Worm (Caenorhabditis elegans) whole organism, L3 larva: ENCODE measurements around the gene ncap-1.

Experiments used
- R02D3.7 ChIP-seq: fragments of 150-350 bp; optimal IDR thresholded peaks from 2 replicates; lab custom pipeline; 2014; ENCODE audit warnings: missing biosample characterization, missing genetic modification characterization
- ZK546.5 ChIP-seq: sonication (generic microtip); optimal IDR thresholded peaks from 2 replicates; lab custom pipeline; 2017; ENCODE audit warnings: missing biosample characterization, missing genetic modification characterization
- aly-2 ChIP-seq: fragments of 150-350 bp; optimal IDR thresholded peaks from 2 replicates; lab custom pipeline; 2014; ENCODE audit warnings: missing biosample characterization, missing genetic modification characterization
- ama-1 ChIP-seq: fragments of 150-350 bp; optimal IDR thresholded peaks from 2 replicates; lab custom pipeline; 2018
- ceh-16 ChIP-seq: sonication (generic microtip); optimal IDR thresholded peaks from 2 replicates; lab custom pipeline; 2017; ENCODE audit warnings: missing biosample characterization, missing genetic modification characterization
- ceh-9 ChIP-seq: sonication (generic microtip); optimal IDR thresholded peaks from 2 replicates; lab custom pipeline; 2018; ENCODE audit warnings: missing biosample characterization, missing genetic modification characterization
- egl-5 ChIP-seq: fragments of 150-350 bp; optimal IDR thresholded peaks from 2 replicates; lab custom pipeline; 2017; ENCODE audit warnings: missing biosample characterization, missing genetic modification reagents, missing genetic modification characterization, inconsistent platforms
- elt-1 ChIP-seq: fragments of 150-350 bp; optimal IDR thresholded peaks from 2 replicates; lab custom pipeline; 2014; ENCODE audit warnings: missing biosample characterization, missing genetic modification characterization
- elt-2 ChIP-seq: sonication (generic microtip); optimal IDR thresholded peaks from 2 replicates; lab custom pipeline; 2016; ENCODE audit warnings: missing genetic modification reagents, mild to moderate bottlenecking, missing genetic modification characterization, missing compliant biosample characterization
- fkh-10 ChIP-seq: sonication (generic microtip); optimal IDR thresholded peaks from 2 replicates; lab custom pipeline; 2017; ENCODE audit warnings: missing biosample characterization, missing genetic modification reagents, missing genetic modification characterization
- fkh-2 ChIP-seq: fragments of 150-350 bp; optimal IDR thresholded peaks from 2 replicates; lab custom pipeline; 2014; ENCODE audit warnings: missing biosample characterization, missing genetic modification reagents, missing genetic modification characterization
- fos-1 ChIP-seq: fragments of 150-350 bp; optimal IDR thresholded peaks from 2 replicates; lab custom pipeline; 2014; ENCODE audit warnings: missing biosample characterization, missing genetic modification characterization
- hmg-11 ChIP-seq: sonication (generic microtip); optimal IDR thresholded peaks from 2 replicates; lab custom pipeline; 2016; ENCODE audit warnings: missing genetic modification characterization, missing compliant biosample characterization
- jun-1 ChIP-seq: fragments of 150-350 bp; optimal IDR thresholded peaks from 2 replicates; lab custom pipeline; 2014; ENCODE audit warnings: missing biosample characterization, missing genetic modification reagents, missing genetic modification characterization
- lin-15B ChIP-seq: fragments of 150-350 bp; optimal IDR thresholded peaks from 2 replicates; lab custom pipeline; 2014; ENCODE audit warnings: missing biosample characterization, missing genetic modification characterization
- lin-39 ChIP-seq: fragments of 150-350 bp; optimal IDR thresholded peaks from 2 replicates; lab custom pipeline; 2018; ENCODE audit warnings: missing biosample characterization, missing genetic modification reagents, missing genetic modification characterization
- lsy-12 ChIP-seq: sonication (generic microtip); optimal IDR thresholded peaks from 2 replicates; lab custom pipeline; 2016; ENCODE audit warnings: mild to moderate bottlenecking, missing genetic modification characterization, missing compliant biosample characterization
- mml-1 ChIP-seq: fragments of 150-350 bp; sonication (generic microtip); optimal IDR thresholded peaks from 3 replicates; lab custom pipeline; 2014; ENCODE audit warnings: missing biosample characterization, missing genetic modification characterization
- nfya-1 ChIP-seq: sonication (generic microtip); optimal IDR thresholded peaks from 2 replicates; lab custom pipeline; 2017; ENCODE audit warnings: missing genetic modification characterization, mild to moderate bottlenecking, missing compliant biosample characterization, antibody characterized with exemption, moderate library complexity; ENCODE audit not compliant: insufficient read depth
- nhr-11 ChIP-seq: fragments of 150-350 bp; optimal IDR thresholded peaks from 2 replicates; lab custom pipeline; 2014; ENCODE audit warnings: missing biosample characterization, missing genetic modification characterization
- nhr-23 ChIP-seq: fragments of 150-350 bp; optimal IDR thresholded peaks from 2 replicates; lab custom pipeline; 2014; ENCODE audit warnings: missing biosample characterization, missing genetic modification reagents, missing genetic modification characterization
- nhr-237 ChIP-seq: fragments of 150-350 bp; optimal IDR thresholded peaks from 2 replicates; lab custom pipeline; 2014; ENCODE audit warnings: missing biosample characterization, missing genetic modification characterization
- nhr-25 ChIP-seq: sonication (generic microtip); optimal IDR thresholded peaks from 2 replicates; lab custom pipeline; 2017; ENCODE audit warnings: missing biosample characterization, missing genetic modification characterization
- nhr-28 ChIP-seq: fragments of 150-350 bp; optimal IDR thresholded peaks from 2 replicates; lab custom pipeline; 2014; ENCODE audit warnings: missing biosample characterization, missing genetic modification characterization
- nhr-43 ChIP-seq: sonication (generic microtip); optimal IDR thresholded peaks from 2 replicates; lab custom pipeline; 2016; ENCODE audit warnings: mild to moderate bottlenecking, missing genetic modification characterization, missing compliant biosample characterization; ENCODE audit not compliant: poor library complexity, severe bottlenecking
- nhr-67 ChIP-seq: fragments of 150-350 bp; optimal IDR thresholded peaks from 2 replicates; lab custom pipeline; 2014; ENCODE audit warnings: missing biosample characterization, missing genetic modification characterization
- nhr-77 ChIP-seq: fragments of 150-350 bp; optimal IDR thresholded peaks from 2 replicates; lab custom pipeline; 2014; ENCODE audit warnings: missing biosample characterization, missing genetic modification characterization
- pha-4 ChIP-seq: fragments of 150-350 bp; optimal IDR thresholded peaks from 2 replicates; lab custom pipeline; 2014; ENCODE audit warnings: missing biosample characterization, missing genetic modification reagents, missing genetic modification characterization
- sea-2 ChIP-seq: fragments of 150-350 bp; sonication (generic microtip); optimal IDR thresholded peaks from 4 replicates; lab custom pipeline; 2014; ENCODE audit warnings: missing biosample characterization, missing genetic modification reagents, missing genetic modification characterization
- snpc-4 ChIP-seq: fragments of 150-350 bp; optimal IDR thresholded peaks from 2 replicates; lab custom pipeline; 2014; ENCODE audit warnings: missing biosample characterization, missing genetic modification characterization
- tbx-2 ChIP-seq: sonication (generic microtip); optimal IDR thresholded peaks from 2 replicates; lab custom pipeline; 2016; ENCODE audit warnings: mild to moderate bottlenecking, missing genetic modification characterization, missing compliant biosample characterization
- ztf-11 ChIP-seq: fragments of 150-350 bp; optimal IDR thresholded peaks from 2 replicates; lab custom pipeline; 2014; ENCODE audit warnings: missing biosample characterization, missing genetic modification characterization
- ztf-4 ChIP-seq: fragments of 150-350 bp; optimal IDR thresholded peaks from 2 replicates; lab custom pipeline; 2014; ENCODE audit warnings: missing biosample characterization, missing genetic modification characterization

The ncap-1 gene

DNA sequence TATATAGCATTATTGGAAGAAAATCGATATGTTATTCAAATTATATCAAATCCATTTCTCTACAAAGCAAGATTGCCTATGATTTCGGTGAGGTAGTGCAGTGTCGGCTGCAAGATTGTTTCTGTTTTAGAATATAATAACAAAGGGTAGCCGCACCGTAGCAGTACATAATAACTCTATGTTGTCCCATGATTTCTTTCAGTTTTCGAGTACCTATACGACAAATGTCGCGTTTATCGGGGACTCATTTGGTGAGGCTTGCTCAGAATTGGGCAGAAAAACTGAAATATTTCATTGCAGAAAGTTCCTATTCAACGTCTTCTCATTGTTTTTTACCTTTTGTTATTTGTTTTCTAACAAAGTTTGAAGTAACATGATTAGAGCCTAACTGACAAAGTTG lies 27.3 kb upstream of the ncap-1 start, which contains the start of gene srw-79:
srw-79 (plus strand) TSS at position 301 of the 400 bp plus-strand sequence.
- no peak for TF ChIP-seq nhr-43 (tag; lab: Kevin White, UChicago)
- TF ChIP-seq fkh-2, result no peak
- TF ChIP-seq lsy-12 (tag; lab: Kevin White, UChicago), result no peak

DNA sequence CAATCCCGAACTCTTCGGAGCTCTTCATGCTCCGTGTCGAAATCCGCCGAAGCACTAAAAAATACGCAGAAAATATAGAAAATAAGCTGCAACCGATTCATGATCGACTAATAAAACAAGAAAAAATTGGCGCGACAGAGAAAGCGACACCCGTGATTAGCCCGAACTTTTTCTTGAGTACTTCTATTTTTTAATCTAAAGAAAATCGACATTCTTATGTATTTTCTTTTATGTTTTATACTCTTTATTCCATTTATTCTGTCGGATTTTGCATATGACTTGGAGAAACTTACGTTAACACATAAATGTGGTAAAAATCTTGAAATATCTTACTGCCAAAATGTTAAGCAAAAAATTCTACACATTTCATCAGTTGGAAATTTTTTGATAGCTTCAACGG lies 24.9 kb upstream of the ncap-1 start, which contains the start of the genes irld-50 and irld-49:
irld-50 (minus strand) TSS at position 101 of the 400 bp plus-strand sequence.
irld-49 (plus strand) TSS at position 211 of the 400 bp plus-strand sequence.
- TF ChIP-seq aly-2 (tag; lab: Kevin White, UChicago), result no peak
- no peak for TF ChIP-seq snpc-4 (tag; lab: Kevin White, UChicago)

DNA sequence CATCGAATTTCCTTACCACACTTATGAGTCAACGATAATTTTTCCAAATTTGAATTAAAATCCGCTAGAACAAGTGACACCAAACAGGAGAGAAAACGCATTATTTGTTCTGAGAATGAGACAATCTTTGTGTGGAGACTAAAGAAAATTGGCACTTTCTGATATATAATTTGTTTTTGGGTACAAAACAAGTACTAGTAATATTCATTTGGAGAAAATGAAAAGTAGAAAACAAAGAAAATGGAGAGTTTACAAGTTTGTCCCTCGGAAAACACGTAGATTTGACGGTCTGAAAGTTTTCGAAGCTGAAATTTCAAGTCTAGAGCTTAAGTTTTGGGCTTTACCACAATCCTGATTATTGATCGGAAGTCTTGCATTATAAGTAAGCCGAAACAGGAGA lies 21.6 kb upstream of the ncap-1 start, which contains the start of gene irld-66:
irld-66 (minus strand) TSS at position 101 of the 400 bp plus-strand sequence.
- TF ChIP-seq ceh-16 (tag; lab: Kevin White, UChicago) (no peak), nhr-28 (tag; lab: Kevin White, UChicago) (no peak), fos-1 (tag; lab: Kevin White, UChicago) (no peak), ztf-11 (tag; lab: Kevin White, UChicago) (no peak), nhr-43 (tag; lab: Kevin White, UChicago) (no peak), lin-15B (tag; lab: Kevin White, UChicago) (no peak), ztf-4 (tag; lab: Kevin White, UChicago) (no peak), hmg-11 (tag; lab: Kevin White, UChicago) (no peak), lin-39 (tag; lab: Kevin White, UChicago) (no peak), snpc-4 (tag; lab: Kevin White, UChicago) (no peak), pha-4 (no peak), nhr-237 (tag; lab: Kevin White, UChicago) (no peak), nhr-23 (tag; lab: Kevin White, UChicago) (no peak), ama-1 (lab: Kevin White, UChicago) (no peak), aly-2 (tag; lab: Kevin White, UChicago) (no peak), sea-2 (GFP tag; lab: Kevin White, UChicago) (no peak)

DNA sequence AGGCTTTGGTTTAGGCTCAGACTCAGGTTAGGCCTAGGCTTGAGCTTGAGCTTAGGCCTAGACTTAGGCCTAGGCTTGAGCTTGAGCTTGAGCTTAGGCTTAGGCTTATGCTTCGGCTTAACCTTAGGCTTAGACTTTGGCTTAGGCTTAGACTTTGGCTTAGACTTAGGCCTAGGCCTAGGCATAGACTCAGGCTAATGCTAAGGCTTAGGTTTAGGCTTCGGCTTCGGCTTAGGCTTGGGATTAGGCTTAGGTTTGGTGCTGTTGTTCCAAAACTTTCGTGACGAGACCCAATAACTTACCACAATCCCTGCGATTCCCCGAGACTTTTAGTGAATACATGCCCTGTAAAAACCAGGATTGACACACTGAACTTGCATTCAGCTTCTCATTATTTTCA lies 20.6 kb upstream of the ncap-1 start:
- no peak for TF ChIP-seq elt-1
- TF ChIP-seq nfya-1 (tag; lab: Kevin White, UChicago), result no peak
- TF ChIP-seq egl-5 (tag; lab: Kevin White, UChicago), result no peak
- TF ChIP-seq nhr-43 (tag; lab: Kevin White, UChicago), result no peak
- TF ChIP-seq fkh-2, result no peak
- no peak for TF ChIP-seq nhr-23 (tag; lab: Kevin White, UChicago)
- no peak for TF ChIP-seq pha-4
- no peak for TF ChIP-seq ZK546.5 (tag; lab: Kevin White, UChicago)
- TF ChIP-seq nhr-67 (tag; lab: Kevin White, UChicago), result no peak
- no peak for TF ChIP-seq ceh-9 (tag; lab: Kevin White, UChicago)
- no peak for TF ChIP-seq nhr-25 (tag; lab: Kevin White, UChicago)

DNA sequence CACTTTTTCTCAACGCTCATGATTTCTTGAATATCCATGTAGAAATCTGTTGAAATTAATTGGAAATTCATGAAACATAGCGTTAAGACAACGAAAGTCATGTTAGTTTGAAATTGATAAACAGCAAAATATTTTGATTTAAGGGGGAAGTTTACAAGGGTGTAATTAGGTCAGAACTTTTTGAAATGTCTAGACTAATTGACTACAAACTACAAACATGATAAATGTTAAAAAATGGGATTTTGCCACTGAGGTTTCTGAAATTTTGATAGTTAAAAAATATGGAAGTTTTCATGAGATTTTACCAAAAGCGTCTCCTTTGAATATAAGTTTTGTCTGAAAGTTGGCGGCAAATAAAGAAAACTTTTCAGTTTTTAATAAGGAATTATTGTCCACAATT lies 18.7 kb upstream of the ncap-1 start, which contains the start of gene irld-65:
irld-65 (minus strand) TSS at position 101 of the 400 bp plus-strand sequence.
- no peak for TF ChIP-seq nhr-25 (tag; lab: Kevin White, UChicago)
- no peak for TF ChIP-seq jun-1
- no peak for TF ChIP-seq sea-2 (GFP tag; lab: Kevin White, UChicago)
- TF ChIP-seq egl-5 (tag; lab: Kevin White, UChicago), result no peak
- TF ChIP-seq nhr-11 (tag; lab: Kevin White, UChicago), result no peak
- TF ChIP-seq nhr-67 (tag; lab: Kevin White, UChicago), result no peak
- TF ChIP-seq elt-2 (tag; lab: Kevin White, UChicago), result no peak
- TF ChIP-seq nhr-77 (tag; lab: Kevin White, UChicago), result no peak
- TF ChIP-seq mml-1 (tag; lab: Kevin White, UChicago), result no peak
- TF ChIP-seq R02D3.7 (tag; lab: Kevin White, UChicago), result no peak
- no peak for TF ChIP-seq ama-1 (lab: Kevin White, UChicago)
- no peak for TF ChIP-seq fkh-2
- TF ChIP-seq lin-39 (tag; lab: Kevin White, UChicago), result no peak
- TF ChIP-seq nhr-23 (tag; lab: Kevin White, UChicago), result no peak
- no peak for TF ChIP-seq tbx-2 (tag; lab: Kevin White, UChicago)
- no peak for TF ChIP-seq aly-2 (tag; lab: Kevin White, UChicago)
- no peak for TF ChIP-seq fkh-10
- TF ChIP-seq pha-4, result no peak
- TF ChIP-seq, all 47 proteins: peak for 0
